Worm (Caenorhabditis elegans) whole organism, L4/young adult: ENCODE measurements around the gene lys-4.

Source experiments
- W03F9.2 ChIP-seq: fragments of 150-350 bp; optimal IDR thresholded peaks from 2 replicates; lab custom pipeline; 2014; ENCODE audit warnings: missing biosample characterization, missing genetic modification characterization
- dao-5 ChIP-seq: sonication (generic microtip); optimal IDR thresholded peaks from 2 replicates; lab custom pipeline; 2016; ENCODE audit warnings: missing genotype, missing genetic modification characterization, moderate library complexity, missing compliant biosample characterization
- him-1 ChIP-seq: sonication (generic microtip); optimal IDR thresholded peaks from 2 replicates; lab custom pipeline; 2016; ENCODE audit warnings: missing genotype, missing genetic modification reagents, missing genetic modification characterization, missing compliant biosample characterization

- no peak for TF ChIP-seq him-1 (tag; lab: Kevin White, UChicago)
- no peak for TF ChIP-seq dao-5 (tag; lab: Kevin White, UChicago)
- TF ChIP-seq W03F9.2 (tag; lab: Kevin White, UChicago), result no peak
Observed at ce11 chrIV:11668001-11668400, 45.0 kb upstream of the lys-4 start, which contains the start of gene atg-4.2.
